Fruit fly (Drosophila melanogaster) whole organism, embryonic: ENCODE data around the gene CG6928.

Experiments
- CG10543 ChIP-seq: fragments of 200-800 bp; sonication (Bioruptor generic); optimal IDR thresholded peaks from 3 replicates; lab custom pipeline; 2017; ENCODE audit warnings: missing biosample characterization, mild to moderate bottlenecking, missing genetic modification characterization, moderate library complexity
- CG10654 ChIP-seq: fragments of 200-800 bp; sonication (Bioruptor generic); optimal IDR thresholded peaks from 2 replicates; lab custom pipeline; 2016; ENCODE audit warnings: missing biosample characterization, missing genetic modification characterization
- CG12071 ChIP-seq: fragments of 200-800 bp; sonication (Bioruptor generic); optimal IDR thresholded peaks from 3 replicates; lab custom pipeline; 2018; ENCODE audit warnings: missing biosample characterization, mild to moderate bottlenecking, missing genetic modification characterization
- CG12769 ChIP-seq: fragments of 200-800 bp; sonication (Bioruptor generic); optimal IDR thresholded peaks from 2 replicates; lab custom pipeline; 2019; ENCODE audit warnings: missing biosample characterization, mild to moderate bottlenecking, missing genetic modification characterization, moderate library complexity
- CG13424 ChIP-seq: fragments of 200-800 bp; sonication (Bioruptor generic); optimal IDR thresholded peaks from 2 replicates; lab custom pipeline; 2019; ENCODE audit warnings: missing biosample characterization, mild to moderate bottlenecking, missing genetic modification characterization, moderate library complexity
- CG13894 ChIP-seq: fragments of 200-800 bp; sonication (Bioruptor generic); optimal IDR thresholded peaks from 3 replicates; lab custom pipeline; 2018; ENCODE audit warnings: missing biosample characterization, mild to moderate bottlenecking, missing genetic modification characterization, moderate library complexity
- CG2199 ChIP-seq: fragments of 200-800 bp; sonication (Bioruptor generic); IDR thresholded peaks from 3 replicates; pipeline ENCODE4 v1.3.6; 2022; ENCODE audit warnings: missing biosample characterization, missing genetic modification characterization
- CG6654 ChIP-seq: fragments of 200-800 bp; sonication (Bioruptor generic); optimal IDR thresholded peaks from 2 replicates; lab custom pipeline; 2017; ENCODE audit warnings: missing biosample characterization, mild to moderate bottlenecking, missing genetic modification characterization
- CG7271 ChIP-seq: fragments of 200-800 bp; sonication (Bioruptor generic); optimal IDR thresholded peaks from 2 replicates; lab custom pipeline; 2018; ENCODE audit warnings: missing biosample characterization, mild to moderate bottlenecking, missing genetic modification characterization, moderate library complexity
- CG8924 ChIP-seq: fragments of 200-800 bp; optimal IDR thresholded peaks from 3 replicates; lab custom pipeline; 2019; ENCODE audit warnings: missing biosample characterization, mild to moderate bottlenecking, missing genetic modification characterization, moderate library complexity
- D19B ChIP-seq: fragments of 200-800 bp; sonication (Bioruptor generic); optimal IDR thresholded peaks from 2 replicates; lab custom pipeline; 2017; ENCODE audit warnings: missing biosample characterization, mild to moderate bottlenecking, missing genetic modification characterization
- Deaf1 ChIP-seq: fragments of 200-800 bp; optimal IDR thresholded peaks from 3 replicates; lab custom pipeline; 2019; ENCODE audit warnings: missing biosample characterization, mild to moderate bottlenecking, missing genetic modification characterization, moderate library complexity
- Drgx ChIP-seq: fragments of 200-800 bp; sonication (Bioruptor generic); IDR thresholded peaks from 2 replicates; pipeline ENCODE4 v1.3.6; 2022; ENCODE audit warnings: missing biosample characterization, missing genetic modification characterization
- GATAe ChIP-seq: fragments of 200-800 bp; sonication (Bioruptor generic); conservative IDR thresholded peaks from 2 replicates; pipeline ENCODE4 v1.3.6; 2022; ENCODE audit warnings: missing biosample characterization, missing genetic modification characterization
- HmgZ ChIP-seq: fragments of 200-800 bp; sonication (Bioruptor generic); optimal IDR thresholded peaks from 2 replicates; lab custom pipeline; 2018; ENCODE audit warnings: missing biosample characterization, mild to moderate bottlenecking, missing genetic modification characterization
- Med ChIP-seq: fragments of 200-800 bp; sonication (Bioruptor generic); peaks from one replicate; lab custom pipeline; 2016; ENCODE audit warnings: missing biosample characterization, missing genetic modification characterization, mild to moderate bottlenecking, inconsistent platforms, moderate library complexity
- Nf-YB ChIP-seq: fragments of 200-800 bp; sonication (Bioruptor generic); optimal IDR thresholded peaks from 3 replicates; lab custom pipeline; 2019; ENCODE audit warnings: missing biosample characterization, mild to moderate bottlenecking, missing genetic modification characterization, moderate library complexity
- Oli ChIP-seq: fragments of 200-800 bp; sonication (Bioruptor generic); optimal IDR thresholded peaks from 2 replicates; lab custom pipeline; 2018; ENCODE audit warnings: missing biosample characterization, mild to moderate bottlenecking, missing genetic modification characterization, moderate library complexity
- Pdp1 ChIP-seq, 2 experiments: fragments of 200-800 bp; sonication (Bioruptor generic); optimal IDR thresholded peaks; 3 replicates each; lab custom pipeline; 2016; ENCODE audit warnings: missing biosample characterization in 2 of 2, missing genetic modification characterization in 2 of 2, mild to moderate bottlenecking in 1 of 2, moderate library complexity in 1 of 2
- Spps ChIP-seq: fragments of 200-800 bp; sonication (Bioruptor generic); optimal IDR thresholded peaks from 2 replicates; lab custom pipeline; 2018; ENCODE audit warnings: missing biosample characterization, mild to moderate bottlenecking, missing genetic modification characterization
- Vsx1 ChIP-seq: fragments of 200-800 bp; sonication (Bioruptor generic); optimal IDR thresholded peaks from 2 replicates; lab custom pipeline; 2017; ENCODE audit warnings: missing biosample characterization, mild to moderate bottlenecking, missing genetic modification characterization, missing genetic modification reagents
- cg ChIP-seq: fragments of 200-800 bp; sonication (Bioruptor generic); optimal IDR thresholded peaks from 3 replicates; lab custom pipeline; 2019; ENCODE audit warnings: missing biosample characterization, mild to moderate bottlenecking, missing genetic modification characterization, moderate library complexity
- chm ChIP-seq: fragments of 200-800 bp; sonication (Bioruptor generic); IDR thresholded peaks from 2 replicates; pipeline ENCODE4 v1.3.6; 2022; ENCODE audit warnings: missing biosample characterization, missing genetic modification characterization
- crol ChIP-seq: fragments of 200-800 bp; sonication (Bioruptor generic); IDR thresholded peaks from 2 replicates; pipeline ENCODE4 v1.3.6; 2022; ENCODE audit warnings: missing biosample characterization, missing genetic modification characterization
- dimm ChIP-seq: fragments of 200-800 bp; sonication (Bioruptor generic); IDR thresholded peaks from 2 replicates; pipeline ENCODE4 v1.3.6; 2022; ENCODE audit warnings: missing biosample characterization, missing genetic modification characterization
- dysf ChIP-seq: fragments of 200-800 bp; sonication (Bioruptor generic); IDR thresholded peaks from 3 replicates; pipeline ENCODE4 v1.3.6; 2022; ENCODE audit warnings: missing biosample characterization, missing genetic modification characterization
- exex ChIP-seq: fragments of 200-800 bp; sonication (Bioruptor generic); optimal IDR thresholded peaks from 4 replicates; lab custom pipeline; 2018; ENCODE audit warnings: missing biosample characterization, mild to moderate bottlenecking, missing genetic modification characterization, moderate library complexity
- fd3F ChIP-seq: fragments of 200-800 bp; sonication (Bioruptor generic); optimal IDR thresholded peaks from 2 replicates; lab custom pipeline; 2018; ENCODE audit warnings: missing biosample characterization, mild to moderate bottlenecking, missing genetic modification characterization, moderate library complexity
- grn ChIP-seq: fragments of 200-800 bp; sonication (Bioruptor generic); optimal IDR thresholded peaks from 3 replicates; lab custom pipeline; 2017; ENCODE audit warnings: missing biosample characterization, missing genetic modification characterization
- ham ChIP-seq: fragments of 200-800 bp; sonication (Bioruptor generic); IDR thresholded peaks from 2 replicates; pipeline ENCODE4 v1.3.6; 2022; ENCODE audit warnings: missing biosample characterization, missing genetic modification characterization
- hb ChIP-seq: fragments of 200-800 bp; sonication (Bioruptor generic); IDR thresholded peaks from 3 replicates; pipeline ENCODE4 v1.3.6; 2022; ENCODE audit warnings: missing biosample characterization, missing genetic modification characterization; ENCODE audit not compliant: partially characterized antibody
- kni ChIP-seq: fragments of 200-800 bp; sonication (Bioruptor generic); optimal IDR thresholded peaks from 3 replicates; lab custom pipeline; 2017; ENCODE audit warnings: mild to moderate bottlenecking, missing biosample characterization, missing genetic modification reagents, missing genetic modification characterization
- mirr ChIP-seq: fragments of 200-800 bp; sonication (Bioruptor generic); optimal IDR thresholded peaks from 3 replicates; lab custom pipeline; 2018; ENCODE audit warnings: missing biosample characterization, mild to moderate bottlenecking, missing genetic modification characterization
- nom ChIP-seq: fragments of 200-800 bp; sonication (Bioruptor generic); optimal IDR thresholded peaks from 2 replicates; lab custom pipeline; 2017; ENCODE audit warnings: missing biosample characterization, missing genetic modification characterization, mild to moderate bottlenecking, moderate library complexity, missing genetic modification reagents
- odd ChIP-seq: fragments of 200-800 bp; sonication (Bioruptor generic); optimal IDR thresholded peaks from 2 replicates; lab custom pipeline; 2017; ENCODE audit warnings: missing biosample characterization, mild to moderate bottlenecking, missing genetic modification characterization
- org-1 ChIP-seq: fragments of 200-800 bp; sonication (Bioruptor generic); optimal IDR thresholded peaks from 2 replicates; lab custom pipeline; 2017; ENCODE audit warnings: missing biosample characterization, missing genetic modification characterization
- pzg ChIP-seq: fragments of 200-800 bp; sonication (Bioruptor generic); optimal IDR thresholded peaks from 3 replicates; lab custom pipeline; 2018; ENCODE audit warnings: missing biosample characterization, mild to moderate bottlenecking, missing genetic modification characterization, moderate library complexity
- row ChIP-seq: fragments of 200-800 bp; sonication (Bioruptor generic); IDR thresholded peaks from 3 replicates; pipeline ENCODE4 v1.3.6; 2022; ENCODE audit warnings: missing biosample characterization, missing genetic modification characterization
- sug ChIP-seq: fragments of 200-800 bp; optimal IDR thresholded peaks from 2 replicates; lab custom pipeline; 2019; ENCODE audit warnings: missing biosample characterization, mild to moderate bottlenecking, missing genetic modification characterization, moderate library complexity

Gene CG6928

dm6 chr3L:12040313-12040924 is 37.5 kb downstream of the CG6928 start:
- TF ChIP-seq Pdp1 (GFP tag; optimal IDR thresholded peaks at IDR 0.05; lab: Kevin White, UChicago) (peak in 1 of 2 experiments; percentile 35), CG13424 (tag; lab: Kevin White, UChicago) (no peak), dysf (no peak), GATAe (peak; percentile 19; the same call in 1 of the 2 replicates), CG12071 (GFP tag; lab: Kevin White, UChicago) (no peak), fd3F (GFP tag; lab: Kevin White, UChicago) (no peak), grn (peak; percentile 92), exex (tag; lab: Kevin White, UChicago) (peak; percentile 37), Oli (tag; lab: Kevin White, UChicago) (no peak), dimm (GFP tag; lab: Robert Waterston, UW) (no peak), D19B (GFP tag; lab: Kevin White, UChicago) (peak; percentile 78), HmgZ (tag; lab: Kevin White, UChicago) (peak; percentile 47), Vsx1 (peak; percentile 51), Deaf1 (tag; lab: Kevin White, UChicago) (peak; percentile 63), ham (GFP tag; lab: Robert Waterston, UW) (no peak), row (GFP tag; lab: Robert Waterston, UW) (0 out of 3 replicates have a peak, but pooled peaks have one; percentile 16), odd (GFP tag; lab: Kevin White, UChicago) (no peak), Med (GFP tag; lab: Kevin White, UChicago) (peak; percentile 74), kni (GFP tag; lab: Kevin White, UChicago) (peak; percentile 35), sug (tag; lab: Kevin White, UChicago) (peak; percentile 90), CG2199 (GFP tag; lab: Robert Waterston, UW) (0 out of 3 replicates have a peak, but pooled peaks have one; percentile 11), mirr (GFP tag; lab: Kevin White, UChicago) (peak; percentile 29), org-1 (GFP tag; lab: Kevin White, UChicago) (no peak), CG10654 (no peak), CG10543 (GFP tag; lab: Kevin White, UChicago) (peak; percentile 10), nom (GFP tag; lab: Kevin White, UChicago) (peak; percentile 60), CG13894 (tag; lab: Kevin White, UChicago) (peak; percentile 33), cg (GFP tag; lab: Kevin White, UChicago) (peak; percentile 10), hb (no peak), CG12769 (tag; lab: Kevin White, UChicago) (peak; percentile 25), CG6654 (GFP tag; lab: Kevin White, UChicago) (no peak), Drgx (GFP tag; lab: Robert Waterston, UW) (0 out of 2 replicates have a peak, but pooled peaks have one; percentile 8), chm (GFP tag; lab: Robert Waterston, UW) (peak; percentile 16; the same call in 1 of the 2 replicates), Nf-YB (peak; percentile 13), crol (peak; percentile 68; the same call in 1 of the 2 replicates)
- TF ChIP-seq, all 482 proteins: peak for 23

dm6 chr3L:12042087-12042486 is 39.1 kb downstream of the CG6928 start, which contains the start of gene CG6793:
Gene CG6793 (plus strand): TSS chr3L:12042387.
- no peak for TF ChIP-seq Spps (tag; lab: Kevin White, UChicago)
- no peak for TF ChIP-seq CG7271 (tag; lab: Kevin White, UChicago)
- TF ChIP-seq CG8924 (tag; lab: Kevin White, UChicago): no peak
- no peak for TF ChIP-seq pzg
